Worm (Caenorhabditis elegans): ENCODE measurements around the gene C56C10.4.

DNA sequence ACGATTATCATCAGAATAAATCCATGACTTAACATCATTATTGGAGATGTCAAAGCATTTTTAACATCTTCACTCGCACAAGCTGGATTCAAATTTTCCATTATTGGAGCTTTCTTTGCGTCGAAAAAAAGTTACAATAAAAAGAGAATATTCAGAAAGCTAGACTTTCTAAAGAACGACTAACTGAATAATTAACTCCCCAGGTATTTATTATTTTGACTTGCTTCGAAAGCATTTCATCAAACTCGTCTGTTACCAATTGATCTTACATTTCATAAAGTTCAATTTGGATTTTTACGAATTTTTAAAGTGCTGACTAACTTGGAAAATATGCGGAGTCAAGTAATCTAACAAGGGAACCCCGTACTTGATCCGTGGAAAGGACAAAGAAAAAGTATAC, 7.2 kb upstream of the C56C10.4 start, which contains the start of gene sra-29:
- TF ChIP-seq C16A3.4 (tag; optimal IDR thresholded peaks at IDR 0.05) (no peak), rnt-1 (tag; optimal IDR thresholded peaks at IDR 0.05) (no peak), lin-35 (GFP tag; optimal IDR thresholded peaks at IDR 0.05) (no peak), ces-1 (GFP tag; optimal IDR thresholded peaks at IDR 0.05) (no peak), nhr-11 (tag; optimal IDR thresholded peaks at IDR 0.05) (no peak), lsy-2 (tag; optimal IDR thresholded peaks at IDR 0.05) (no peak), nhr-77 (tag; optimal IDR thresholded peaks at IDR 0.05) (no peak), ama-1 (optimal IDR thresholded peaks at IDR 0.05) (no peak), unc-62 (GFP tag; optimal IDR thresholded peaks at IDR 0.05) (no peak), nhr-12 (tag; optimal IDR thresholded peaks at IDR 0.05) (no peak), mab-9 (GFP tag; IDR thresholded peaks at IDR 0.05) (no peak)
